Fruit fly (Drosophila melanogaster) whole organism, embryonic: ENCODE measurements around the gene Tango5.

Experiments used
- Aef1 ChIP-seq: fragments of 200-800 bp; sonication (Bioruptor generic); IDR thresholded peaks from 3 replicates; pipeline ENCODE4 v1.3.6; 2022; ENCODE audit warnings: missing biosample characterization, missing genetic modification characterization
- CG7839 ChIP-seq: fragments of 200-800 bp; sonication (Bioruptor generic); optimal IDR thresholded peaks from 3 replicates; lab custom pipeline; 2018; ENCODE audit warnings: missing biosample characterization, mild to moderate bottlenecking, missing genetic modification characterization, moderate library complexity
- HLH54F ChIP-seq: fragments of 200-800 bp; sonication (Bioruptor generic); optimal IDR thresholded peaks from 3 replicates; lab custom pipeline; 2016; ENCODE audit warnings: missing biosample characterization, missing genetic modification characterization
- Max ChIP-seq: fragments of 200-800 bp; sonication (Bioruptor generic); optimal IDR thresholded peaks from 2 replicates; lab custom pipeline; 2016; ENCODE audit warnings: missing biosample characterization, mild to moderate bottlenecking, missing genetic modification characterization
- NC2α ChIP-seq: fragments of 200-800 bp; sonication (Bioruptor generic); optimal IDR thresholded peaks from 2 replicates; lab custom pipeline; 2016; ENCODE audit warnings: missing biosample characterization, missing genetic modification characterization
- Optix ChIP-seq: fragments of 200-800 bp; sonication (Bioruptor generic); IDR thresholded peaks from 3 replicates; pipeline ENCODE4 v1.3.6; 2022; ENCODE audit warnings: missing biosample characterization, missing genetic modification characterization
- Rfx ChIP-seq: fragments of 200-800 bp; sonication (Bioruptor generic); IDR thresholded peaks from 2 replicates; pipeline ENCODE4 v1.3.6; 2022; ENCODE audit warnings: missing biosample characterization, missing genetic modification characterization
- az2 ChIP-seq: fragments of 200-800 bp; sonication (Bioruptor generic); optimal IDR thresholded peaks from 3 replicates; lab custom pipeline; 2016; ENCODE audit warnings: missing biosample characterization, missing genetic modification characterization
- btn ChIP-seq: fragments of 200-800 bp; sonication (Bioruptor generic); optimal IDR thresholded peaks from 2 replicates; lab custom pipeline; 2016; ENCODE audit warnings: missing biosample characterization, missing genetic modification characterization
- cwo ChIP-seq: fragments of 200-800 bp; sonication (Bioruptor generic); optimal IDR thresholded peaks from 3 replicates; lab custom pipeline; 2017; ENCODE audit warnings: missing biosample characterization, missing genetic modification characterization, mild to moderate bottlenecking, moderate library complexity, missing genetic modification reagents
- eve ChIP-seq, 2 experiments: fragments of >200 bp; optimal IDR thresholded peaks; 2 replicates each; lab custom pipeline; 2017; ENCODE audit warnings: missing biosample characterization in 2 of 2, missing genetic modification characterization in 2 of 2
- her ChIP-seq: fragments of 200-800 bp; sonication (Bioruptor generic); optimal IDR thresholded peaks from 2 replicates; lab custom pipeline; 2016; ENCODE audit warnings: missing biosample characterization, missing genetic modification characterization
- lab ChIP-seq: fragments of 200-800 bp; sonication (Bioruptor generic); optimal IDR thresholded peaks from 3 replicates; lab custom pipeline; 2017; ENCODE audit warnings: missing biosample characterization, missing genetic modification characterization, mild to moderate bottlenecking, moderate library complexity, missing genetic modification reagents
- repo ChIP-seq: fragments of 200-800 bp; sonication (Bioruptor generic); optimal IDR thresholded peaks from 2 replicates; lab custom pipeline; 2016; ENCODE audit warnings: missing biosample characterization, missing genetic modification characterization

- TF ChIP-seq az2 (GFP tag; lab: Kevin White, UChicago) (peak; percentile 29), lab (GFP tag; lab: Kevin White, UChicago) (peak; percentile 62), Optix (no peak), HLH54F (GFP tag; lab: Kevin White, UChicago) (no peak), CG7839 (tag; lab: Kevin White, UChicago) (peak; percentile 74), eve (GFP tag; optimal IDR thresholded peaks at IDR 0.05; lab: Kevin White, UChicago) (peak in 1 of 2 experiments; percentile 68), cwo (GFP tag; lab: Kevin White, UChicago) (peak; percentile 56), Rfx (no peak), NC2α (GFP tag; lab: Kevin White, UChicago) (no peak), her (GFP tag; lab: Kevin White, UChicago) (no peak), btn (GFP tag; lab: Kevin White, UChicago) (no peak), Aef1 (peak; percentile 48; the same call in 2 of the 3 replicates), Max (GFP tag; lab: Kevin White, UChicago) (peak; percentile 15), repo (GFP tag; lab: Kevin White, UChicago) (no peak)
Observed at dm6 chrX:10731801-10732200, 32.4 kb downstream of the Tango5 start.
